Fruit fly (Drosophila melanogaster) whole organism, wandering third instar larva: ENCODE data around the gene CG12078.

Source experiments
- Abd-B ChIP-seq: fragments of >200 bp; optimal IDR thresholded peaks from 2 replicates; lab custom pipeline; 2017; ENCODE audit warnings: missing biosample characterization, missing genetic modification characterization
- CG32264 ChIP-seq: fragments of 200-800 bp; sonication (Bioruptor generic); optimal IDR thresholded peaks from 2 replicates; lab custom pipeline; 2016; ENCODE audit warnings: missing biosample characterization, missing genetic modification characterization
- CG9705 ChIP-seq: fragments of 200-800 bp; sonication (Bioruptor generic); optimal IDR thresholded peaks from 2 replicates; lab custom pipeline; 2018; ENCODE audit warnings: missing biosample characterization, mild to moderate bottlenecking, missing genetic modification characterization
- CrebA ChIP-seq: fragments of 200-800 bp; sonication (Bioruptor generic); optimal IDR thresholded peaks from 2 replicates; lab custom pipeline; 2016; ENCODE audit warnings: missing biosample characterization, mild to moderate bottlenecking, missing genetic modification characterization, borderline replicate concordance
- Dfd ChIP-seq: fragments of >200 bp; optimal IDR thresholded peaks from 2 replicates; lab custom pipeline; 2017; ENCODE audit warnings: missing biosample characterization, missing genetic modification characterization
- Dif ChIP-seq: fragments of 200-275, 200-300 bp; sonication (Bioruptor generic); optimal IDR thresholded peaks from 2 replicates; lab custom pipeline; 2018; ENCODE audit warnings: missing biosample characterization, missing genetic modification characterization; ENCODE audit not compliant: partially characterized antibody
- GATAd ChIP-seq: sonication (Bioruptor generic); optimal IDR thresholded peaks from 2 replicates; lab custom pipeline; 2016; ENCODE audit warnings: missing biosample characterization, missing genetic modification characterization
- HLH106 ChIP-seq: fragments of 200-800 bp; optimal IDR thresholded peaks from 3 replicates; lab custom pipeline; 2019; ENCODE audit warnings: missing biosample characterization, mild to moderate bottlenecking, missing genetic modification characterization, moderate library complexity
- Hnf4 ChIP-seq: fragments of 200-800 bp; sonication (Bioruptor generic); optimal IDR thresholded peaks from 2 replicates; lab custom pipeline; 2016; ENCODE audit warnings: missing biosample characterization, mild to moderate bottlenecking, missing genetic modification characterization
- Hr78 ChIP-seq: fragments of >200 bp; optimal IDR thresholded peaks from 2 replicates; lab custom pipeline; 2017; ENCODE audit warnings: missing biosample characterization, missing genetic modification characterization
- Hr83 ChIP-seq: fragments of 200-300 bp; sonication (Bioruptor generic); optimal IDR thresholded peaks from 2 replicates; lab custom pipeline; 2016; ENCODE audit warnings: missing biosample characterization, mild to moderate bottlenecking, missing genetic modification characterization, moderate library complexity; ENCODE audit not compliant: poor library complexity, severe bottlenecking
- Jra ChIP-seq: sonication (Bioruptor generic); optimal IDR thresholded peaks from 2 replicates; lab custom pipeline; 2016; ENCODE audit warnings: missing biosample characterization, missing genetic modification characterization
- Mio ChIP-seq: sonication (Bioruptor generic); optimal IDR thresholded peaks from 2 replicates; lab custom pipeline; 2016; ENCODE audit warnings: missing biosample characterization, missing genetic modification characterization
- Myc ChIP-seq: fragments of >200 bp; optimal IDR thresholded peaks from 2 replicates; lab custom pipeline; 2017
- N ChIP-seq: fragments of >200 bp; optimal IDR thresholded peaks from 2 replicates; lab custom pipeline; 2018; ENCODE audit warnings: missing biosample characterization, missing external identifiers, missing genetic modification characterization
- OdsH ChIP-seq: fragments of 200-800 bp; sonication (Bioruptor generic); optimal IDR thresholded peaks from 2 replicates; lab custom pipeline; 2016; ENCODE audit warnings: missing biosample characterization, mild to moderate bottlenecking, missing genetic modification characterization
- Rel ChIP-seq, 2 experiments: fragments of 200-800 bp; sonication (Bioruptor generic) in 1 of 2; optimal IDR thresholded peaks; 2 replicates in 1 of 2; 3 replicates in 1 of 2; lab custom pipeline; 2016 to 2019; ENCODE audit warnings: mild to moderate bottlenecking in 2 of 2, missing biosample characterization in 2 of 2, missing genetic modification characterization in 2 of 2, moderate library complexity in 1 of 2
- Sp1 ChIP-seq: fragments of 200-800 bp; sonication (Bioruptor generic); optimal IDR thresholded peaks from 3 replicates; lab custom pipeline; 2019; ENCODE audit warnings: missing biosample characterization, mild to moderate bottlenecking, missing genetic modification characterization, moderate library complexity
- Vsx2 ChIP-seq: fragments of 200-300, 225-300 bp; sonication (Bioruptor generic); optimal IDR thresholded peaks from 2 replicates; lab custom pipeline; 2018; ENCODE audit warnings: missing biosample characterization, missing genetic modification characterization; ENCODE audit not compliant: partially characterized antibody
- br ChIP-seq: fragments of 200-800 bp; sonication (Bioruptor generic); optimal IDR thresholded peaks from 2 replicates; lab custom pipeline; 2016; ENCODE audit warnings: missing biosample characterization, missing genetic modification characterization
- brk ChIP-seq: fragments of 200-800 bp; sonication (Bioruptor generic); optimal IDR thresholded peaks from 2 replicates; lab custom pipeline; 2016; ENCODE audit warnings: missing biosample characterization, mild to moderate bottlenecking, missing genetic modification characterization
- dl ChIP-seq, 2 experiments: fragments of 175-275, 200-275 bp in 1 of 2; fragments of 200-275 bp in 1 of 2; sonication (Bioruptor generic); optimal IDR thresholded peaks; lab custom pipeline; 2018; ENCODE audit warnings: mild to moderate bottlenecking in 2 of 2, missing biosample characterization in 2 of 2, missing genetic modification characterization in 2 of 2, moderate library complexity in 2 of 2; ENCODE audit not compliant: partially characterized antibody in 2 of 2, insufficient read depth in 1 of 2
- dmrt93B ChIP-seq: fragments of 200-800 bp; sonication (Bioruptor generic); optimal IDR thresholded peaks from 2 replicates; lab custom pipeline; 2018; ENCODE audit warnings: missing biosample characterization, mild to moderate bottlenecking, missing genetic modification characterization
- dsf ChIP-seq: sonication (Bioruptor generic); optimal IDR thresholded peaks from 2 replicates; lab custom pipeline; 2016; ENCODE audit warnings: missing biosample characterization, missing genetic modification characterization, borderline replicate concordance
- ey ChIP-seq: fragments of 200-800 bp; sonication (Bioruptor generic); optimal IDR thresholded peaks from 2 replicates; lab custom pipeline; 2016; ENCODE audit warnings: missing biosample characterization, missing genetic modification characterization
- foxo ChIP-seq, 2 experiments: fragments of 200-800 bp; sonication (Bioruptor generic); optimal IDR thresholded peaks; 2 replicates in 1 of 2; 3 replicates in 1 of 2; lab custom pipeline; 2016 to 2017; ENCODE audit warnings: missing biosample characterization in 2 of 2, missing genetic modification characterization in 2 of 2
- fru ChIP-seq: fragments of 200-800 bp; sonication (Bioruptor generic); optimal IDR thresholded peaks from 3 replicates; lab custom pipeline; 2016; ENCODE audit warnings: missing biosample characterization, mild to moderate bottlenecking, missing genetic modification characterization
- h ChIP-seq: fragments of 200-800 bp; sonication (Bioruptor generic); optimal IDR thresholded peaks from 3 replicates; lab custom pipeline; 2016; ENCODE audit warnings: missing biosample characterization, mild to moderate bottlenecking, missing genetic modification characterization
- jim ChIP-seq: fragments of 175-275, 200-325 bp; sonication (Bioruptor generic); optimal IDR thresholded peaks from 2 replicates; lab custom pipeline; 2016; ENCODE audit warnings: missing biosample characterization, mild to moderate bottlenecking, missing genetic modification characterization
- lola ChIP-seq: fragments of >200 bp; optimal IDR thresholded peaks from 2 replicates; lab custom pipeline; 2017; ENCODE audit warnings: missing biosample characterization, missing genetic modification characterization
- pan ChIP-seq: fragments of >200 bp; optimal IDR thresholded peaks from 2 replicates; lab custom pipeline; 2017
- psq ChIP-seq: fragments of 200-800 bp; sonication (Bioruptor generic); optimal IDR thresholded peaks from 3 replicates; lab custom pipeline; 2017; ENCODE audit warnings: missing biosample characterization, mild to moderate bottlenecking, missing genetic modification characterization, moderate library complexity
- rgr ChIP-seq: fragments of 200-800 bp; sonication (Bioruptor generic); optimal IDR thresholded peaks from 3 replicates; lab custom pipeline; 2016; ENCODE audit warnings: missing biosample characterization, mild to moderate bottlenecking, missing genetic modification characterization
- sage ChIP-seq: fragments of 200-800 bp; sonication (Bioruptor generic); optimal IDR thresholded peaks from 2 replicates; lab custom pipeline; 2016; ENCODE audit warnings: missing biosample characterization, mild to moderate bottlenecking, missing genetic modification characterization
- sv ChIP-seq: fragments of 200-800 bp; sonication (Bioruptor generic); optimal IDR thresholded peaks from 3 replicates; lab custom pipeline; 2016; ENCODE audit warnings: missing biosample characterization, missing genetic modification characterization
- tai ChIP-seq: sonication (Bioruptor generic); optimal IDR thresholded peaks from 2 replicates; lab custom pipeline; 2016; ENCODE audit warnings: missing biosample characterization, missing genetic modification characterization
- usp ChIP-seq: fragments of >200 bp; optimal IDR thresholded peaks from 2 replicates; lab custom pipeline; 2017; ENCODE audit warnings: missing biosample characterization, missing genetic modification characterization
- woc ChIP-seq: sonication (Bioruptor generic); optimal IDR thresholded peaks from 2 replicates; lab custom pipeline; 2016; ENCODE audit warnings: missing biosample characterization, mild to moderate bottlenecking, missing genetic modification characterization

CG12078 gene

dm6 chr3L:3248714-3249663, 4.9 kb upstream of the CG12078 start (continued):
- TF ChIP-seq jim (GFP tag; lab: Kevin White, UChicago) (peak; percentile 99), Myc (lab: Kevin White, UChicago) (no peak), foxo (GFP tag; optimal IDR thresholded peaks at IDR 0.05; lab: Kevin White, UChicago) (peak; percentile 93 to 99), HLH106 (tag; lab: Kevin White, UChicago) (peak; percentile 98), sage (peak; percentile 95)
- TF ChIP-seq, all 38 proteins: peak for 32

dm6 chr3L:3247130-3248065, 3.3 kb upstream of the CG12078 start, which contains the start of gene CG43389:
TSS of gene CG43389 (plus strand) at chr3L:3248015.
- TF ChIP-seq Dfd (GFP tag; lab: Kevin White, UChicago), result peak; percentile 80
- no peak for TF ChIP-seq Abd-B (GFP tag; lab: Kevin White, UChicago)
- TF ChIP-seq Jra (GFP tag; lab: Kevin White, UChicago), result peak; percentile 97
- peak; percentile 99 for TF ChIP-seq HLH106 (tag; lab: Kevin White, UChicago)
- peak; percentile 100 for TF ChIP-seq rgr
- TF ChIP-seq CG9705, result peak; percentile 75
- TF ChIP-seq CrebA (GFP tag; lab: Kevin White, UChicago), result peak; percentile 94
- peak; percentile 98 for TF ChIP-seq dmrt93B (GFP tag; lab: Kevin White, UChicago)
- peak; percentile 98 for TF ChIP-seq Rel (GFP tag; optimal IDR thresholded peaks at IDR 0.05; lab: Kevin White, UChicago)
- TF ChIP-seq Rel (tag; optimal IDR thresholded peaks at IDR 0.05; lab: Kevin White, UChicago), result peak; percentile 78
- TF ChIP-seq br (GFP tag; lab: Kevin White, UChicago), result peak; percentile 99
- no peak for TF ChIP-seq dl (GFP tag; optimal IDR thresholded peaks at IDR 0.05; lab: Kevin White, UChicago; ENCODE audit: insufficient read depth in 1 of 2, partially characterized antibody in 2 of 2)
- no peak for TF ChIP-seq pan
- TF ChIP-seq Sp1 (GFP tag; lab: Kevin White, UChicago), result peak; percentile 100
- peak; percentile 52 for TF ChIP-seq jim (GFP tag; lab: Kevin White, UChicago)
- no peak for TF ChIP-seq usp (GFP tag; lab: Kevin White, UChicago)
- no peak for TF ChIP-seq N (GFP tag; lab: Kevin White, UChicago)
- no peak for TF ChIP-seq Hr83 (GFP tag; lab: Kevin White, UChicago)
- peak; percentile 97 for TF ChIP-seq tai (GFP tag; lab: Kevin White, UChicago)
- TF ChIP-seq Hr78 (GFP tag; lab: Kevin White, UChicago), result no peak
- peak; percentile 98 for TF ChIP-seq brk
- peak; percentile 89 for TF ChIP-seq Mio (GFP tag; lab: Kevin White, UChicago)
- TF ChIP-seq foxo (GFP tag; optimal IDR thresholded peaks at IDR 0.05; lab: Kevin White, UChicago), result peak; percentile 87 to 99
- peak; percentile 99 for TF ChIP-seq Hnf4 (GFP tag; lab: Kevin White, UChicago)
- peak; percentile 99 for TF ChIP-seq h
- peak; percentile 99 for TF ChIP-seq psq (GFP tag; lab: Kevin White, UChicago)
- no peak for TF ChIP-seq Vsx2 (GFP tag; lab: Kevin White, UChicago)
- peak; percentile 96 for TF ChIP-seq dsf (GFP tag; lab: Kevin White, UChicago)
- TF ChIP-seq CG32264 (GFP tag; lab: Kevin White, UChicago), result peak; percentile 96
- peak; percentile 97 for TF ChIP-seq GATAd (GFP tag; lab: Kevin White, UChicago)
- no peak for TF ChIP-seq sv (GFP tag; lab: Kevin White, UChicago)
- peak; percentile 38 for TF ChIP-seq Dif (GFP tag; lab: Kevin White, UChicago)
- TF ChIP-seq ey (GFP tag; lab: Kevin White, UChicago), result peak; percentile 99
- peak; percentile 97 for TF ChIP-seq sage
- TF ChIP-seq fru, result peak; percentile 97
- TF ChIP-seq OdsH (GFP tag; lab: Kevin White, UChicago), result peak; percentile 99
- TF ChIP-seq woc (GFP tag; lab: Kevin White, UChicago), result peak; percentile 91
- no peak for TF ChIP-seq lola (GFP tag; lab: Kevin White, UChicago)
- no peak for TF ChIP-seq Myc (lab: Kevin White, UChicago)
